Fruit fly (Drosophila melanogaster): ENCODE measurements around the gene CBP.
A peak's percentile ranks its signal among the peaks of the same experiment; 100 is the strongest.

DNA sequence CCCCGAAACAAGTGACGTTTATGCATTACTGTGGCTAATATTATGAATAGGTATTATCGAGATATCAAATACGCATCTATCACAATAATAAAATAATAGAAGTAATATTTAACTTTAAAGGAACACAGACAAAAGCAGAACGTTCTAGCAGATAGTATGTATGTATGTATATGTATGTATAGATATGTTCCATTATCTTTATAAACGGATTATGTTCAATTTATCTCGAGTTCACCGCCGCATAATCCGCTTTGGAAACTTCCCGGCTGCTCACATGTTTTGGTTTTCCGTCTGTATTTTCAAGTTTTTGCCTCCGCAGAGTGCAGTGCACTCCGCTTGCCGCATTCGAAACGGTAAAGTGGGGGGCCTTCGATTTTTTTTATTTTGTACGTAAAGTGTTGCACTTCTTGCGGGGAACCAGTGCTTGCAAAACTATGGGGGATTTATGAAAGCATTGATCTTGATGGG, 1.6 kb upstream of the CBP start:
- TF ChIP-seq pan (optimal IDR thresholded peaks at IDR 0.05) (no peak), HLH106 (tag; optimal IDR thresholded peaks at IDR 0.05) (peak; percentile 81), Dfd (GFP tag; optimal IDR thresholded peaks at IDR 0.05) (no peak), foxo (GFP tag; optimal IDR thresholded peaks at IDR 0.05) (peak in 1 of 2 experiments; percentile 89), usp (GFP tag; optimal IDR thresholded peaks at IDR 0.05) (no peak), CG32264 (GFP tag; optimal IDR thresholded peaks at IDR 0.05) (no peak), Rel (GFP tag; optimal IDR thresholded peaks at IDR 0.05) (peak; percentile 18), Rel (tag; optimal IDR thresholded peaks at IDR 0.05) (peak; percentile 12), CG9705 (GFP tag; optimal IDR thresholded peaks at IDR 0.05) (peak; percentile 41), Myc (optimal IDR thresholded peaks at IDR 0.05) (no peak)

Data from whole organism, wandering third instar larva.